Worm (Caenorhabditis elegans) whole organism, young adult: ENCODE measurements around the gene F54F2.9.

Experiments
- B0019.2 ChIP-seq: fragments of 200-800 bp; sonication (Bioruptor generic); conservative IDR thresholded peaks from 2 replicates; pipeline ENCODE4 v1.3.6; 2022; ENCODE audit warnings: missing genetic modification reagents, missing genetic modification characterization, missing compliant biosample characterization
- B0336.3 ChIP-seq: fragments of 200-800 bp; sonication (Bioruptor generic); IDR thresholded peaks from 2 replicates; pipeline ENCODE4 v1.3.6; 2022; ENCODE audit warnings: missing genetic modification characterization, missing compliant biosample characterization
- C06A6.2 ChIP-seq: fragments of 200-800 bp; sonication (Bioruptor generic); conservative IDR thresholded peaks from 2 replicates; pipeline ENCODE4 v1.3.6; 2022; ENCODE audit warnings: missing genetic modification characterization, missing compliant biosample characterization
- F10E7.11 ChIP-seq: sonication (generic microtip); optimal IDR thresholded peaks from 2 replicates; lab custom pipeline; 2017; ENCODE audit warnings: mild to moderate bottlenecking, missing genetic modification characterization, moderate library complexity, missing compliant biosample characterization
- F23B12.7 ChIP-seq: sonication (generic microtip); optimal IDR thresholded peaks from 2 replicates; lab custom pipeline; 2017; ENCODE audit warnings: missing genetic modification characterization, mild to moderate bottlenecking, missing compliant biosample characterization, antibody characterized with exemption, moderate library complexity; ENCODE audit not compliant: insufficient read depth
- F39B2.1 ChIP-seq: fragments of 200-800 bp; sonication (Bioruptor generic); IDR thresholded peaks from 2 replicates; pipeline ENCODE4 v1.3.6; 2022; ENCODE audit warnings: missing genetic modification reagents, missing genetic modification characterization, missing compliant biosample characterization
- F55B11.4 ChIP-seq: sonication (generic microtip); optimal IDR thresholded peaks from 2 replicates; lab custom pipeline; 2016; ENCODE audit warnings: missing compliant biosample characterization, missing genetic modification characterization, borderline replicate concordance; ENCODE audit not compliant: insufficient read depth
- K11D2.4 ChIP-seq: fragments of 200-800 bp; sonication (Bioruptor generic); IDR thresholded peaks from 2 replicates; pipeline ENCODE4 v1.3.6; 2022; ENCODE audit warnings: missing genetic modification reagents, missing genetic modification characterization, missing compliant biosample characterization
- K12H6.12 ChIP-seq: fragments of 200-800 bp; sonication (Bioruptor generic); optimal IDR thresholded peaks from 2 replicates; lab custom pipeline; 2018; ENCODE audit warnings: mild to moderate bottlenecking, missing genetic modification characterization, missing compliant biosample characterization
- Y53G8AR.9 ChIP-seq: fragments of 200-800 bp; sonication (Bioruptor generic); conservative IDR thresholded peaks from 2 replicates; pipeline ENCODE4 v1.3.6; 2022; ENCODE audit warnings: missing genetic modification reagents, missing genetic modification characterization, missing compliant biosample characterization
- Y67H2A.10 ChIP-seq: fragments of 200-800 bp; sonication (Bioruptor generic); conservative IDR thresholded peaks from 2 replicates; pipeline ENCODE4 v1.3.6; 2022; ENCODE audit warnings: missing genetic modification reagents, missing genetic modification characterization, missing compliant biosample characterization
- Y79H2A.3 ChIP-seq: fragments of 200-800 bp; sonication (Bioruptor generic); conservative IDR thresholded peaks from 2 replicates; pipeline ENCODE4 v1.3.6; 2022; ENCODE audit warnings: missing genetic modification reagents, missing genetic modification characterization, missing compliant biosample characterization
- aptf-3 ChIP-seq: fragments of 200-800 bp; sonication (Bioruptor generic); IDR thresholded peaks from 2 replicates; pipeline ENCODE4 v1.3.6; 2022; ENCODE audit warnings: missing genetic modification characterization, missing compliant biosample characterization
- atf-7 ChIP-seq: sonication (generic microtip); optimal IDR thresholded peaks from 2 replicates; lab custom pipeline; 2017; ENCODE audit warnings: mild to moderate bottlenecking, missing genetic modification characterization, missing compliant biosample characterization
- attf-5 ChIP-seq: fragments of 200-800 bp; sonication (Bioruptor generic); optimal IDR thresholded peaks from 2 replicates; lab custom pipeline; 2018; ENCODE audit warnings: mild to moderate bottlenecking, missing genetic modification characterization, missing compliant biosample characterization
- ccch-3 ChIP-seq: fragments of 200-800 bp; sonication (Bioruptor generic); optimal IDR thresholded peaks from 2 replicates; lab custom pipeline; 2018; ENCODE audit warnings: mild to moderate bottlenecking, missing genetic modification characterization, missing compliant biosample characterization
- cebp-1 ChIP-seq, 2 experiments: fragments of 200-800 bp in 1 of 2; sonication (Bioruptor generic) in 1 of 2; sonication (generic microtip) in 1 of 2; IDR thresholded peaks in 1 of 2; optimal IDR thresholded peaks in 1 of 2; 2 replicates each; pipeline versions ENCODE4 v1.3.6 to Lab custom; 2017 to 2022; ENCODE audit warnings: missing compliant biosample characterization in 2 of 2, missing genetic modification characterization in 2 of 2, mild to moderate bottlenecking in 1 of 2, missing genetic modification reagents in 1 of 2, moderate library complexity in 1 of 2
- chd-7 ChIP-seq: sonication (generic microtip); optimal IDR thresholded peaks from 2 replicates; lab custom pipeline; 2016; ENCODE audit warnings: mild to moderate bottlenecking, missing genetic modification characterization, moderate library complexity, missing compliant biosample characterization
- dpff-1 ChIP-seq: sonication (generic microtip); optimal IDR thresholded peaks from 2 replicates; lab custom pipeline; 2017; ENCODE audit warnings: mild to moderate bottlenecking, missing genetic modification characterization, missing compliant biosample characterization
- hlh-12 ChIP-seq: sonication (generic microtip); optimal IDR thresholded peaks from 2 replicates; lab custom pipeline; 2016; ENCODE audit warnings: missing genetic modification characterization, missing compliant biosample characterization
- hmg-1.2 ChIP-seq: fragments of 200-800 bp; sonication (Bioruptor generic); IDR thresholded peaks from 2 replicates; pipeline ENCODE4 v1.3.6; 2022; ENCODE audit warnings: missing genetic modification reagents, missing genetic modification characterization, missing compliant biosample characterization
- let-526 ChIP-seq: fragments of 200-800 bp; sonication (Bioruptor generic); IDR thresholded peaks from 2 replicates; pipeline ENCODE4 v1.3.6; 2022; ENCODE audit warnings: missing genetic modification reagents, missing genetic modification characterization, missing compliant biosample characterization
- let-607 ChIP-seq, 2 experiments: fragments of 200-800 bp in 1 of 2; sonication (Bioruptor generic) in 1 of 2; sonication (generic microtip) in 1 of 2; optimal IDR thresholded peaks; 2 replicates each; lab custom pipeline; 2016 to 2018; ENCODE audit warnings: mild to moderate bottlenecking in 2 of 2, missing compliant biosample characterization in 2 of 2, missing genetic modification characterization in 2 of 2, moderate library complexity in 2 of 2, missing genotype in 1 of 2
- lin-40 ChIP-seq: sonication (generic microtip); optimal IDR thresholded peaks from 2 replicates; lab custom pipeline; 2016; ENCODE audit warnings: missing genetic modification characterization, mild to moderate bottlenecking, missing compliant biosample characterization, missing genotype, missing genetic modification reagents
- lir-1 ChIP-seq: fragments of 200-800 bp; sonication (Bioruptor generic); conservative IDR thresholded peaks from 2 replicates; pipeline ENCODE4 v1.3.6; 2022; ENCODE audit warnings: missing genetic modification reagents, missing genetic modification characterization, missing compliant biosample characterization
- madf-10 ChIP-seq: sonication (generic microtip); optimal IDR thresholded peaks from 2 replicates; lab custom pipeline; 2016; ENCODE audit warnings: mild to moderate bottlenecking, missing genetic modification characterization, missing compliant biosample characterization
- madf-3 ChIP-seq: fragments of 200-800 bp; sonication (Bioruptor generic); IDR thresholded peaks from 2 replicates; pipeline ENCODE4 v1.3.6; 2022; ENCODE audit warnings: missing genetic modification reagents, missing genetic modification characterization, missing compliant biosample characterization
- mcd-1 ChIP-seq: fragments of 200-800 bp; sonication (Bioruptor generic); IDR thresholded peaks from 2 replicates; pipeline ENCODE4 v1.3.6; 2022; ENCODE audit warnings: missing genetic modification reagents, missing genetic modification characterization, missing compliant biosample characterization
- mel-28 ChIP-seq: sonication (generic microtip); optimal IDR thresholded peaks from 2 replicates; lab custom pipeline; 2016; ENCODE audit warnings: borderline replicate concordance, mild to moderate bottlenecking, missing genetic modification characterization, missing compliant biosample characterization
- mes-4 ChIP-seq: sonication (generic microtip); optimal IDR thresholded peaks from 2 replicates; lab custom pipeline; 2016; ENCODE audit warnings: missing genotype, missing genetic modification characterization, missing compliant biosample characterization
- nfyb-1 ChIP-seq: fragments of 200-800 bp; sonication (Bioruptor generic); IDR thresholded peaks from 2 replicates; pipeline ENCODE4 v1.3.6; 2022; ENCODE audit warnings: missing genetic modification reagents, missing genetic modification characterization, missing compliant biosample characterization
- nhr-80 ChIP-seq: sonication (generic microtip); optimal IDR thresholded peaks from 2 replicates; lab custom pipeline; 2016; ENCODE audit warnings: missing genetic modification characterization, missing compliant biosample characterization
- pha-4 ChIP-seq: fragments of 150-350 bp; sonication (generic microtip); optimal IDR thresholded peaks from 2 replicates; lab custom pipeline; 2014; ENCODE audit warnings: missing biosample characterization, missing genetic modification reagents, missing genetic modification characterization
- rcor-1 ChIP-seq: fragments of 200-800 bp; sonication (Bioruptor generic); IDR thresholded peaks from 2 replicates; pipeline ENCODE4 v1.3.6; 2022; ENCODE audit warnings: missing genetic modification reagents, missing genetic modification characterization, missing compliant biosample characterization
- repo-1 ChIP-seq: sonication (generic microtip); optimal IDR thresholded peaks from 2 replicates; lab custom pipeline; 2017; ENCODE audit warnings: mild to moderate bottlenecking, missing genetic modification characterization, missing compliant biosample characterization
- snpc-3.4 ChIP-seq: sonication (generic microtip); optimal IDR thresholded peaks from 2 replicates; lab custom pipeline; 2017; ENCODE audit warnings: missing genetic modification characterization, mild to moderate bottlenecking, missing compliant biosample characterization, antibody characterized with exemption, moderate library complexity, missing genotype, missing genetic modification reagents
- sptf-2 ChIP-seq: fragments of 200-800 bp; sonication (Bioruptor generic); optimal IDR thresholded peaks from 2 replicates; lab custom pipeline; 2018; ENCODE audit warnings: mild to moderate bottlenecking, missing genetic modification characterization, missing compliant biosample characterization
- tlf-1 ChIP-seq: fragments of 200-800 bp; sonication (Bioruptor generic); optimal IDR thresholded peaks from 2 replicates; lab custom pipeline; 2018; ENCODE audit warnings: mild to moderate bottlenecking, missing genetic modification characterization, missing compliant biosample characterization
- unc-130 ChIP-seq: sonication (generic microtip); optimal IDR thresholded peaks from 2 replicates; lab custom pipeline; 2016; ENCODE audit warnings: missing genetic modification reagents, missing genetic modification characterization, missing compliant biosample characterization
- zfh-2 ChIP-seq: fragments of 200-800 bp; sonication (Bioruptor generic); conservative IDR thresholded peaks from 2 replicates; pipeline ENCODE4 v1.3.6; 2022; ENCODE audit warnings: missing genetic modification reagents, missing genetic modification characterization, missing compliant biosample characterization
- ztf-18 ChIP-seq: sonication (generic microtip); optimal IDR thresholded peaks from 2 replicates; lab custom pipeline; 2016; ENCODE audit warnings: missing genotype, mild to moderate bottlenecking, missing genetic modification characterization, missing compliant biosample characterization
- ztf-28 ChIP-seq: fragments of 200-800 bp; sonication (Bioruptor generic); IDR thresholded peaks from 2 replicates; pipeline ENCODE4 v1.3.6; 2022; ENCODE audit warnings: missing genetic modification reagents, missing genetic modification characterization, missing compliant biosample characterization
- ztf-3 ChIP-seq: fragments of 200-800 bp; sonication (Bioruptor generic); optimal IDR thresholded peaks from 2 replicates; lab custom pipeline; 2018; ENCODE audit warnings: mild to moderate bottlenecking, missing genetic modification characterization, missing compliant biosample characterization

Gene F54F2.9

DNA sequence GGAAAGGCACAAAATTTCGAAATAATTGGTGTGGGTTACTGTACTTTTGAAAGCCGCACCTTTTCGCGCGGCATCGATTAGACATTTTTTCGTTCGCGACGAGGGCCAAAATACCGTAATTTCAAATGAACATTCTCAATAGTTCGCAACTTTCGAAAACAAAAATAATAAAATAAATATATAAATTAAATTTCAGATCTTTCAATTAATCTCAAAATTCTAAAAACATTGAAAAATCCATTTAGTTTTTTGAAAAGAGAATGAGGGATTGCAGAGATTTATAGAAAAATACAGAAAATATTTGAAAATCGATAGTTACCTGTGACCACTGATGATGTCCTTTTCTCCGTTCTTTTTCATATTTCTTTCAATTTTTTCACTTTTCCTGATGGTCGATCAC, 41.0 kb downstream of the F54F2.9 start, which contains the start of gene K02D10.8:
TSS of gene K02D10.8 (plus strand) at position 301 of the 400 bp plus-strand sequence.
- no peak for TF ChIP-seq F23B12.7 (tag; lab: Kevin White, UChicago)
- TF ChIP-seq F55B11.4 (tag; lab: Kevin White, UChicago), result no peak

DNA sequence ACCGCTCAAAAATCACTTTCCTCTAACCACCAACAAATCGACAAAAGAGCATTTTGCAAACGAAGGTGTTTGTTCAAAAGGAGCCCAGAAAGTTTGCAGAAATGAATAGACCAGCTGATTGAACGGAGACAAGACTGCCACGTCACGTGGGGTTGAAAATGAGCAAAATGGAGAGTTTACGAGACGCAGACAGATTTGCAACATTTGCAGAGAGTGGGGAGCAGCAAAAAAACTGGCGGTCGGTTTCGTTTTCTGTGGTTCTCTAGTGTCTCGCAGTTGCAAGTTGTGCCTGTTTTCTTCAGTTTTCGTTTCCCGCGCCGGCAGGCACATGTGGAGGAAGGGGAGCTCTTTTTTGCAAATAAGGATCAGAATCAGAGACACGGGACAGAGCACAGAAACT, 41.6 kb downstream of the F54F2.9 start:
- TF ChIP-seq chd-7 (tag; lab: Kevin White, UChicago), result peak; percentile 12
- TF ChIP-seq hmg-1.2, result peak; percentile 51; the same call in 1 of the 2 replicates
- peak; percentile 53; the same call in 1 of the 2 replicates for TF ChIP-seq nfyb-1 (GFP tag; lab: Robert Waterston, UW)
- TF ChIP-seq aptf-3 (GFP tag; lab: Robert Waterston, UW), result no peak
- TF ChIP-seq Y79H2A.3, result no peak
- TF ChIP-seq mel-28 (tag; lab: Kevin White, UChicago), result no peak
- TF ChIP-seq nhr-80, result peak; percentile 69
- TF ChIP-seq attf-5 (GFP tag; lab: Kevin White, UChicago), result peak; percentile 61
- 0 out of 2 replicates have a peak, but pooled peaks have one; percentile 31 for TF ChIP-seq let-526 (GFP tag; lab: Robert Waterston, UW)
- TF ChIP-seq let-607 (tag; optimal IDR thresholded peaks at IDR 0.05; lab: Kevin White, UChicago), result peak in 1 of 2 experiments; percentile 23
- no peak for TF ChIP-seq F10E7.11 (tag; lab: Kevin White, UChicago)
- TF ChIP-seq rcor-1 (GFP tag; lab: Robert Waterston, UW), result 0 out of 2 replicates have a peak, but pooled peaks have one; percentile 8
- 0 out of 2 replicates have a peak, but pooled peaks have one; percentile 59 for TF ChIP-seq K11D2.4 (GFP tag; lab: Robert Waterston, UW)
- no peak for TF ChIP-seq repo-1 (tag; lab: Kevin White, UChicago)
- no peak for TF ChIP-seq B0336.3
- TF ChIP-seq lir-1 (GFP tag; lab: Robert Waterston, UW), result 0 out of 2 replicates have a peak, but pooled peaks have one; percentile 40
- TF ChIP-seq ztf-18 (tag; lab: Kevin White, UChicago), result peak; percentile 1
- TF ChIP-seq cebp-1 (GFP tag; IDR thresholded peaks at IDR 0.05; lab: Robert Waterston, UW), result no peak; the same call in 1 of the 2 replicates
- peak; percentile 75 for TF ChIP-seq cebp-1 (tag; optimal IDR thresholded peaks at IDR 0.05; lab: Kevin White, UChicago)
- no peak for TF ChIP-seq hlh-12 (tag; lab: Kevin White, UChicago)
- peak; percentile 3 for TF ChIP-seq madf-10
- 0 out of 2 replicates have a peak, but pooled peaks have one; percentile 19 for TF ChIP-seq C06A6.2
- TF ChIP-seq mcd-1 (GFP tag; lab: Robert Waterston, UW), result peak; percentile 39; the same call in 1 of the 2 replicates
- TF ChIP-seq pha-4, result peak; percentile 72
- TF ChIP-seq Y53G8AR.9, result no peak
- peak; percentile 71 for TF ChIP-seq K12H6.12 (tag; lab: Kevin White, UChicago)
- TF ChIP-seq zfh-2, result peak; percentile 88

DNA sequence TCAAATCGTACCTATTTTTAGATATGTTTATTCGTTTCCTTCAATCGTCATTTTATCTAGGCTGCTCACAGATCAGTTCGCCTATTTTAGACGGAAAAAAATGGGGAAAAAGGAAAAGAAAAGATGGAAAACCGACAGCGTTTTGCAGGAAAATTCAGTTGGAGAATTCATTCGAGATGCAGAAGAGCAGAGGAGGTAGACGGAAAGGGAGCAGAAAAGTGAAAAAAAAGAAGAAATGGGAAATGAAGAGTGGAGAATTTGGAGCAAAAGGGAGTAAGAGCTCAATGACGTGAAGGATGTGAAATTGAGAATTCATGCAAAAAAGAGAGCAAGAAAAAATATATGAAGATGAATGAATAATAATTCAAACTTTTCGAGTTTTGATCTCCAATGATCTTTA, 42.5 kb downstream of the F54F2.9 start:
- TF ChIP-seq snpc-3.4 (tag; lab: Kevin White, UChicago) (no peak), mel-28 (tag; lab: Kevin White, UChicago) (no peak), madf-3 (GFP tag; lab: Robert Waterston, UW) (no peak), sptf-2 (no peak), ztf-28 (GFP tag; lab: Robert Waterston, UW) (no peak), unc-130 (GFP tag; lab: Kevin White, UChicago) (no peak), mcd-1 (GFP tag; lab: Robert Waterston, UW) (no peak), ccch-3 (no peak), F39B2.1 (GFP tag; lab: Robert Waterston, UW) (no peak), dpff-1 (tag; lab: Kevin White, UChicago) (no peak), B0019.2 (GFP tag; lab: Robert Waterston, UW) (no peak), Y67H2A.10 (GFP tag; lab: Robert Waterston, UW) (no peak), F23B12.7 (tag; lab: Kevin White, UChicago) (no peak), tlf-1 (no peak), mes-4 (tag; lab: Kevin White, UChicago) (no peak), atf-7 (tag; lab: Kevin White, UChicago) (no peak), lin-40 (no peak), ztf-3 (GFP tag; lab: Kevin White, UChicago) (no peak)
- TF ChIP-seq, all 124 proteins: peak for 0
